Worm (Caenorhabditis elegans) whole organism, L1 larva: ENCODE measurements around the gene R03H10.2.

Experiments
- C16A3.4 ChIP-seq: fragments of 150-350 bp; optimal IDR thresholded peaks from 2 replicates; lab custom pipeline; 2014; ENCODE audit warnings: missing biosample characterization, missing genetic modification characterization
- F16B12.6 ChIP-seq: fragments of 150-350 bp; optimal IDR thresholded peaks from 2 replicates; lab custom pipeline; 2014; ENCODE audit warnings: missing biosample characterization, missing genetic modification characterization
- aha-1 ChIP-seq: fragments of 150-350 bp; optimal IDR thresholded peaks from 2 replicates; lab custom pipeline; 2014; ENCODE audit warnings: missing biosample characterization, missing genetic modification characterization
- alr-1 ChIP-seq: fragments of 200-800 bp; sonication (Bioruptor generic); optimal IDR thresholded peaks from 2 replicates; lab custom pipeline; 2018; ENCODE audit warnings: borderline replicate concordance, mild to moderate bottlenecking, missing genetic modification characterization, missing compliant biosample characterization
- aly-2 ChIP-seq: fragments of 150-350 bp; optimal IDR thresholded peaks from 2 replicates; lab custom pipeline; 2014; ENCODE audit warnings: missing biosample characterization, missing genetic modification characterization
- ceh-90 ChIP-seq: sonication (generic microtip); optimal IDR thresholded peaks from 2 replicates; lab custom pipeline; 2016; ENCODE audit warnings: missing genetic modification characterization, missing compliant biosample characterization
- ces-1 ChIP-seq: fragments of 150-350 bp; optimal IDR thresholded peaks from 2 replicates; lab custom pipeline; 2014; ENCODE audit warnings: missing biosample characterization, missing genetic modification reagents, missing genetic modification characterization
- efl-1 ChIP-seq, 4 experiments: fragments of 150-350 bp; optimal IDR thresholded peaks in 3 of 4; peaks in 1 of 4; 1 replicate in 1 of 4; 2 replicates in 3 of 4; lab custom pipeline; 2014; ENCODE audit warnings: missing biosample characterization in 2 of 4, missing genetic modification characterization in 2 of 4, missing genetic modification reagents in 2 of 4
- egl-27 ChIP-seq, 2 experiments: fragments of 150-350 bp in 1 of 2; sonication (generic microtip); optimal IDR thresholded peaks; 3 replicates each; lab custom pipeline; 2017 to 2018; ENCODE audit warnings: missing biosample characterization in 2 of 2, missing genetic modification characterization in 2 of 2, missing genetic modification reagents in 2 of 2
- grh-1 ChIP-seq: fragments of 200-800 bp; sonication (Bioruptor generic); IDR thresholded peaks from 2 replicates; pipeline ENCODE4 v1.3.6; 2022; ENCODE audit warnings: missing genetic modification reagents, missing genetic modification characterization, missing compliant biosample characterization
- hlh-4 ChIP-seq: sonication (generic microtip); optimal IDR thresholded peaks from 2 replicates; lab custom pipeline; 2016; ENCODE audit warnings: mild to moderate bottlenecking, missing genetic modification characterization, missing compliant biosample characterization
- hpl-2 ChIP-seq: fragments of 150-350 bp; optimal IDR thresholded peaks from 2 replicates; lab custom pipeline; 2014; ENCODE audit warnings: missing biosample characterization, missing genetic modification reagents, missing genetic modification characterization
- jun-1 ChIP-seq: fragments of 150-350 bp; optimal IDR thresholded peaks from 2 replicates; lab custom pipeline; 2014; ENCODE audit warnings: missing biosample characterization, missing genetic modification reagents, missing genetic modification characterization
- lin-13 ChIP-seq: fragments of 150-350 bp; optimal IDR thresholded peaks from 2 replicates; lab custom pipeline; 2014; ENCODE audit warnings: missing biosample characterization, missing genetic modification reagents, missing genetic modification characterization
- lin-39 ChIP-seq: fragments of 150-350 bp; optimal IDR thresholded peaks from 2 replicates; lab custom pipeline; 2014; ENCODE audit warnings: missing biosample characterization, missing genetic modification reagents, missing genetic modification characterization
- lir-3 ChIP-seq: sonication (generic microtip); optimal IDR thresholded peaks from 2 replicates; lab custom pipeline; 2016; ENCODE audit warnings: mild to moderate bottlenecking, missing genetic modification characterization, moderate library complexity, missing compliant biosample characterization; ENCODE audit not compliant: poor library complexity
- mab-9 ChIP-seq: fragments of 200-800 bp; sonication (Bioruptor generic); IDR thresholded peaks from 2 replicates; pipeline ENCODE4 v1.3.6; 2022; ENCODE audit warnings: missing genetic modification reagents, missing genetic modification characterization, missing compliant biosample characterization
- mef-2 ChIP-seq: fragments of 150-350 bp; optimal IDR thresholded peaks from 2 replicates; lab custom pipeline; 2014; ENCODE audit warnings: missing biosample characterization, missing genetic modification characterization
- nhr-11 ChIP-seq: fragments of 150-350 bp; optimal IDR thresholded peaks from 2 replicates; lab custom pipeline; 2014; ENCODE audit warnings: missing biosample characterization, missing genetic modification characterization
- nhr-77 ChIP-seq: fragments of 150-350 bp; optimal IDR thresholded peaks from 2 replicates; lab custom pipeline; 2014; ENCODE audit warnings: missing biosample characterization, missing genetic modification characterization
- pqm-1 ChIP-seq: sonication (generic microtip); optimal IDR thresholded peaks from 3 replicates; lab custom pipeline; 2017; ENCODE audit warnings: missing biosample characterization, missing genetic modification characterization
- snpc-4 ChIP-seq: fragments of 150-350 bp; optimal IDR thresholded peaks from 2 replicates; lab custom pipeline; 2014; ENCODE audit warnings: missing biosample characterization, missing genetic modification characterization
- sptf-1 ChIP-seq: fragments of 150-350 bp; optimal IDR thresholded peaks from 2 replicates; lab custom pipeline; 2014; ENCODE audit warnings: missing biosample characterization, missing genetic modification characterization
- sup-37 ChIP-seq: fragments of 200-800 bp; sonication (Bioruptor generic); optimal IDR thresholded peaks from 2 replicates; lab custom pipeline; 2018; ENCODE audit warnings: mild to moderate bottlenecking, missing genetic modification characterization, missing compliant biosample characterization
- unc-130 ChIP-seq: fragments of 150-350 bp; optimal IDR thresholded peaks from 2 replicates; lab custom pipeline; 2017; ENCODE audit warnings: missing biosample characterization, missing genetic modification characterization, inconsistent platforms
- unc-30 ChIP-seq: sonication (generic microtip); optimal IDR thresholded peaks from 2 replicates; lab custom pipeline; 2017; ENCODE audit warnings: missing biosample characterization, missing genetic modification characterization
- unc-86 ChIP-seq: sonication (generic microtip); optimal IDR thresholded peaks from 2 replicates; lab custom pipeline; 2016; ENCODE audit warnings: missing genetic modification characterization, missing compliant biosample characterization
- xbp-1 ChIP-seq: sonication (generic microtip); optimal IDR thresholded peaks from 2 replicates; lab custom pipeline; 2016; ENCODE audit warnings: missing genetic modification characterization, missing compliant biosample characterization
- zag-1 ChIP-seq: fragments of 150-350 bp; optimal IDR thresholded peaks from 2 replicates; lab custom pipeline; 2014; ENCODE audit warnings: missing biosample characterization, missing genetic modification characterization
- zip-4 ChIP-seq: fragments of 200-800 bp; sonication (Bioruptor generic); optimal IDR thresholded peaks from 2 replicates; lab custom pipeline; 2018; ENCODE audit warnings: mild to moderate bottlenecking, missing genetic modification characterization, moderate library complexity, missing compliant biosample characterization
- ztf-11 ChIP-seq, 2 experiments: sonication (generic microtip); optimal IDR thresholded peaks; 2 replicates each; lab custom pipeline; 2016 to 2017; ENCODE audit warnings: missing genetic modification characterization in 2 of 2, missing biosample characterization in 1 of 2, missing compliant biosample characterization in 1 of 2
- ztf-4 ChIP-seq: fragments of 150-350 bp; optimal IDR thresholded peaks from 2 replicates; lab custom pipeline; 2014; ENCODE audit warnings: missing biosample characterization, missing genetic modification characterization

The R03H10.2 gene

ce11 chrII:4155112-4155823 lies at the start of gene R03H10.2:
Gene R03H10.2 (plus strand): TSS chrII:4155773.
- no peak for TF ChIP-seq egl-27 (tag; optimal IDR thresholded peaks at IDR 0.05; lab: Kevin White, UChicago)
- no peak for TF ChIP-seq efl-1 (optimal IDR thresholded peaks at IDR 0.05; lab: Kevin White, UChicago)
- peak in 1 of 2 experiments; percentile 1 for TF ChIP-seq efl-1 (GFP tag; optimal IDR thresholded peaks at IDR 0.05 in 1 of 2; lab: Kevin White, UChicago)

ce11 chrII:4107196-4107595 lies 48.4 kb upstream of the R03H10.2 start:
- TF ChIP-seq lin-39 (no peak), pqm-1 (tag; lab: Kevin White, UChicago) (no peak), hlh-4 (tag; lab: Kevin White, UChicago) (no peak)

- TF ChIP-seq mef-2 (tag; lab: Kevin White, UChicago) (no peak), ztf-11 (tag; optimal IDR thresholded peaks at IDR 0.05; lab: Kevin White, UChicago) (no peak), grh-1 (GFP tag; lab: Robert Waterston, UW) (no peak), nhr-77 (tag; lab: Kevin White, UChicago) (no peak)
- TF ChIP-seq, all 84 proteins: peak for 0
Measured at ce11 chrII:4118508-4118907, 37.1 kb upstream of the R03H10.2 start.

ce11 chrII:4122899-4123298 lies 32.7 kb upstream of the R03H10.2 start:
- TF ChIP-seq efl-1 (optimal IDR thresholded peaks at IDR 0.05; lab: Kevin White, UChicago): no peak
- no peak for TF ChIP-seq efl-1 (GFP tag; optimal IDR thresholded peaks at IDR 0.05 in 1 of 2; lab: Kevin White, UChicago)
- no peak for TF ChIP-seq mab-9
- no peak for TF ChIP-seq snpc-4 (tag; lab: Kevin White, UChicago)
- TF ChIP-seq lir-3 (tag; lab: Kevin White, UChicago): no peak
- TF ChIP-seq ceh-90: no peak
- TF ChIP-seq F16B12.6 (tag; lab: Kevin White, UChicago): no peak
- TF ChIP-seq hpl-2 (GFP tag; lab: Kevin White, UChicago): no peak
- TF ChIP-seq jun-1 (tag; lab: Kevin White, UChicago): no peak
- no peak for TF ChIP-seq zag-1 (tag; lab: Kevin White, UChicago)
- TF ChIP-seq alr-1 (tag; lab: Kevin White, UChicago): no peak
- TF ChIP-seq aha-1: no peak
- no peak for TF ChIP-seq lin-13
- TF ChIP-seq unc-130 (tag; lab: Kevin White, UChicago): no peak
- no peak for TF ChIP-seq sptf-1 (tag; lab: Kevin White, UChicago)
- TF ChIP-seq aly-2 (tag; lab: Kevin White, UChicago): no peak

ce11 chrII:4125239-4125638 lies 30.3 kb upstream of the R03H10.2 start:
- TF ChIP-seq zag-1 (tag; lab: Kevin White, UChicago) (no peak), C16A3.4 (tag; lab: Kevin White, UChicago) (no peak), ces-1 (no peak), xbp-1 (tag; lab: Kevin White, UChicago) (no peak), unc-86 (tag; lab: Kevin White, UChicago) (no peak), jun-1 (tag; lab: Kevin White, UChicago) (no peak), sup-37 (GFP tag; lab: Kevin White, UChicago) (no peak), ztf-4 (tag; lab: Kevin White, UChicago) (no peak), zip-4 (no peak)
- TF ChIP-seq, all 84 proteins: peak for 0

- TF ChIP-seq unc-30 (tag; lab: Kevin White, UChicago) (no peak), F16B12.6 (tag; lab: Kevin White, UChicago) (no peak), nhr-11 (tag; lab: Kevin White, UChicago) (no peak)
Measured at ce11 chrII:4129450-4129849, 26.1 kb upstream of the R03H10.2 start.
